Worm (Caenorhabditis elegans) whole organism, mixed stage, embryonic: Measurements from ENCODE around the gene Y46G5A.14.

Experiments used
- ces-1 ChIP-seq: fragments of 150-350 bp; optimal IDR thresholded peaks from 2 replicates; lab custom pipeline; 2014; ENCODE audit warnings: missing biosample characterization, missing genetic modification reagents, missing genetic modification characterization
- sem-2 ChIP-seq: fragments of 200-800 bp; sonication (Bioruptor generic); optimal IDR thresholded peaks from 2 replicates; lab custom pipeline; 2018; ENCODE audit warnings: mild to moderate bottlenecking, missing genetic modification characterization, missing compliant biosample characterization

DNA sequence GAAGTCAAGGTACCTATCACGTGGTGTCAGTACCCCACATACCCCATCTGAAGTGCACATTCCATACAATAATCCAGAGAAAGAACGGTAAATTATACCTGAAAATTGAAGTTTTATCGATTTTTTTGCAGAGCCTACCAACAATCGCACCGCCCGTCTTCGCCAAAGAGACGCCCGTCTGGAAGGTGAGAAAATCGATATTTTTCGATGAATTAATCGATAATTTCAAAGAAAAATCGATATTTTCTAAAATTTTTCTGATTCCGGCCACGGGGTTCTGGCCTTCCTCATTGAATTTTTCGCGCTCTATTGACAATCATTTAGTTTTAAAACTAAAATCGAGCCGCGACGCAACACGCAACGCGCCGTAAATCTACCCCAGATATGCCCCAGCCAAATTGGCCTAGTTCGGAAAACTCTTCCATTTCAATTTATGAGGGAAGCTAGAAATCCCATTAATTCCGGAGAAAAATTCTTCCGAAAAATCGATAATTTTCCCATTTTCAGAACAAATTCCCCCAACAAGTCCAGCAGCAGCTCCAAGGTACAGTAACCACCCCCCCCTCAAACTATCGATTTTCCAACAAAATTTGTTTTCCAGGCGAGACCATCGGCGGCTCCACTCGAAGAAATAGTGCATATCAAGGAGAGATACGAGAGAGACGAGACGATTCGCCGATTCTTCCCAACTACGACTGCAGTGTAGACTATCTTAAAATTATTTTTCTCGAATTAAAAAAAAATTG lies 7.9 kb upstream of the Y46G5A.14 start:
- no peak for TF ChIP-seq ces-1
- no peak for TF ChIP-seq sem-2 (GFP tag; lab: Kevin White, UChicago)
